Worm (Caenorhabditis elegans): Measurements from ENCODE around the gene C46G7.5.
A peak's percentile ranks its signal among the peaks of the same experiment; 100 is the strongest.

The C46G7.5 gene

ce11 chrIV:6013853-6014252, 2.4 kb upstream of the C46G7.5 start:
- TF ChIP-seq snu-23 (GFP tag; optimal IDR thresholded peaks at IDR 0.05) = peak; percentile 48
- peak; percentile 84 for TF ChIP-seq rnt-1 (tag; optimal IDR thresholded peaks at IDR 0.05)
- TF ChIP-seq nhr-90 (tag; optimal IDR thresholded peaks at IDR 0.05; ENCODE audit: poor library complexity) = no peak
- TF ChIP-seq unc-98 (GFP tag; IDR thresholded peaks at IDR 0.05) = no peak
- peak; percentile 78 for TF ChIP-seq dsc-1 (tag; optimal IDR thresholded peaks at IDR 0.05)
- peak; percentile 100 for TF ChIP-seq pag-3 (tag; optimal IDR thresholded peaks at IDR 0.05; ENCODE audit: borderline replicate concordance, insufficient read depth)
- peak; percentile 16 for TF ChIP-seq unc-130 (tag; optimal IDR thresholded peaks at IDR 0.05)
- peak; percentile 65 for TF ChIP-seq nhr-71 (tag; optimal IDR thresholded peaks at IDR 0.05)
- TF ChIP-seq xbp-1 (tag; optimal IDR thresholded peaks at IDR 0.05) = no peak
- TF ChIP-seq efl-1 (optimal IDR thresholded peaks at IDR 0.05) = peak in 1 of 2 experiments; percentile 21
- no peak for TF ChIP-seq efl-1 (GFP tag; optimal IDR thresholded peaks at IDR 0.05 in 1 of 2)
- TF ChIP-seq jun-1 (tag; optimal IDR thresholded peaks at IDR 0.05) = no peak
- TF ChIP-seq ceh-90 (tag; optimal IDR thresholded peaks at IDR 0.05) = no peak

ce11 chrIV:6010274-6010673, 1.2 kb downstream of the C46G7.5 start:
- TF ChIP-seq nhr-77 (tag; optimal IDR thresholded peaks at IDR 0.05) = no peak
- TF ChIP-seq pax-3 (tag; optimal IDR thresholded peaks at IDR 0.05) = no peak
- no peak for TF ChIP-seq unc-86 (tag; optimal IDR thresholded peaks at IDR 0.05)
- no peak for TF ChIP-seq pqm-1 (tag; optimal IDR thresholded peaks at IDR 0.05)
- no peak for TF ChIP-seq nhr-28 (tag; optimal IDR thresholded peaks at IDR 0.05)
- no peak for TF ChIP-seq nhr-11 (tag; optimal IDR thresholded peaks at IDR 0.05)
- TF ChIP-seq dpl-1 (GFP tag; optimal IDR thresholded peaks at IDR 0.05) = no peak
- no peak for TF ChIP-seq ceh-90 (tag; optimal IDR thresholded peaks at IDR 0.05)
- TF ChIP-seq fkh-8 (tag; optimal IDR thresholded peaks at IDR 0.05) = no peak
- no peak for TF ChIP-seq lin-14 (GFP tag; optimal IDR thresholded peaks at IDR 0.05)
- no peak for TF ChIP-seq efl-1 (optimal IDR thresholded peaks at IDR 0.05)
- no peak for TF ChIP-seq efl-1 (GFP tag; optimal IDR thresholded peaks at IDR 0.05 in 1 of 2)
- no peak for TF ChIP-seq xbp-1 (tag; optimal IDR thresholded peaks at IDR 0.05)
- TF ChIP-seq skn-1 (tag; optimal IDR thresholded peaks at IDR 0.05) = no peak
- TF ChIP-seq aly-2 (tag; optimal IDR thresholded peaks at IDR 0.05) = no peak
- no peak for TF ChIP-seq C16A3.4 (tag; optimal IDR thresholded peaks at IDR 0.05)
- TF ChIP-seq nhr-85 (tag) = no peak
- no peak for TF ChIP-seq nhr-84 (tag; optimal IDR thresholded peaks at IDR 0.05)
- TF ChIP-seq ama-1 (optimal IDR thresholded peaks at IDR 0.05) = no peak
- TF ChIP-seq ztf-11 (tag; optimal IDR thresholded peaks at IDR 0.05) = no peak

DNA sequence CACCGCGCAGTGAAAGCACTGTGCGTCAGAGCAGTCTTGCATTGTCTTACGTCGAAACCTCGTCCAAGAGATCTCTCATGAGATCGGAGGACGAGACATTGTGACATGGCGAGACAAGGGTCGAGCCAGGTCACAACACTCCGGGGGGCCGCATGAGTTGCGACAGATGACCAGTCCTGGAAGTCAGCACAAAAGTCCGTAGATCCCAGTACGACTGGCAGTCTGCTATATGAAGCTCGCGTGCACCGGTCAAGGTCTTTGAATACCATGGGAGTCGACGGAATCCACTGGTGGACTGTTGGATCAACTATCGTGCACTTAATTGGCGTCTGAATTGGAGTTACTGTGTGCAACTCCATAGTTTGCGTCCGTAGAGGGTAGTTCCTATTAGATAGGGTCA, 5.8 kb downstream of the C46G7.5 start:
- TF ChIP-seq grh-1 (GFP tag; IDR thresholded peaks at IDR 0.05) (no peak), elt-2 (tag; optimal IDR thresholded peaks at IDR 0.05) (no peak), ceh-8 (GFP tag; optimal IDR thresholded peaks at IDR 0.05) (no peak), alr-1 (tag; optimal IDR thresholded peaks at IDR 0.05; ENCODE audit: borderline replicate concordance) (no peak), nhr-20 (tag; optimal IDR thresholded peaks at IDR 0.05) (no peak), mep-1 (tag; optimal IDR thresholded peaks at IDR 0.05) (no peak), C04F5.9 (tag; optimal IDR thresholded peaks at IDR 0.05) (no peak), mef-2 (tag; optimal IDR thresholded peaks at IDR 0.05) (no peak), aly-2 (tag; optimal IDR thresholded peaks at IDR 0.05) (no peak), ama-1 (optimal IDR thresholded peaks at IDR 0.05) (no peak), sox-4 (tag; optimal IDR thresholded peaks at IDR 0.05) (no peak), fkh-8 (tag; optimal IDR thresholded peaks at IDR 0.05) (no peak), nhr-237 (tag; optimal IDR thresholded peaks at IDR 0.05) (no peak), hlh-17 (GFP tag; optimal IDR thresholded peaks at IDR 0.05; ENCODE audit: borderline replicate concordance) (no peak), unc-30 (tag; optimal IDR thresholded peaks at IDR 0.05) (no peak), ceh-63 (GFP tag; optimal IDR thresholded peaks at IDR 0.05) (no peak), nhr-12 (tag; optimal IDR thresholded peaks at IDR 0.05) (no peak)

All from whole organism, L1 larva.